Worm (Caenorhabditis elegans) whole organism, mixed stage, embryonic: ENCODE data around the gene cdka-1.

Source experiments
- M03D4.4 ChIP-seq: sonication (generic microtip); optimal IDR thresholded peaks from 2 replicates; lab custom pipeline; 2017; ENCODE audit warnings: mild to moderate bottlenecking, missing genetic modification characterization, missing compliant biosample characterization
- ceh-39 ChIP-seq: fragments of 150-350 bp; optimal IDR thresholded peaks from 2 replicates; lab custom pipeline; 2014; ENCODE audit warnings: missing biosample characterization, missing genetic modification characterization
- ceh-43 ChIP-seq: fragments of 200-800 bp; sonication (Bioruptor generic); optimal IDR thresholded peaks from 2 replicates; lab custom pipeline; 2018; ENCODE audit warnings: mild to moderate bottlenecking, missing genetic modification characterization, moderate library complexity, missing compliant biosample characterization
- ceh-83 ChIP-seq: fragments of 200-800 bp; sonication (Bioruptor generic); optimal IDR thresholded peaks from 2 replicates; lab custom pipeline; 2018; ENCODE audit warnings: mild to moderate bottlenecking, missing genetic modification characterization, missing compliant biosample characterization
- ces-1 ChIP-seq: fragments of 150-350 bp; optimal IDR thresholded peaks from 2 replicates; lab custom pipeline; 2014; ENCODE audit warnings: missing biosample characterization, missing genetic modification reagents, missing genetic modification characterization
- cnd-1 ChIP-seq: fragments of 200-800 bp; sonication (Bioruptor generic); optimal IDR thresholded peaks from 2 replicates; lab custom pipeline; 2018; ENCODE audit warnings: mild to moderate bottlenecking, missing genetic modification characterization, missing compliant biosample characterization
- drap-1 ChIP-seq: fragments of 200-800 bp; sonication (Bioruptor generic); optimal IDR thresholded peaks from 3 replicates; lab custom pipeline; 2018; ENCODE audit warnings: mild to moderate bottlenecking, missing genetic modification characterization, missing compliant biosample characterization
- elt-1 ChIP-seq: sonication (generic microtip); optimal IDR thresholded peaks from 2 replicates; lab custom pipeline; 2017; ENCODE audit warnings: missing genetic modification characterization, mild to moderate bottlenecking, missing compliant biosample characterization, antibody characterized with exemption, moderate library complexity, borderline replicate concordance; ENCODE audit not compliant: insufficient read depth
- flh-1 ChIP-seq: fragments of 200-800 bp; sonication (Bioruptor generic); optimal IDR thresholded peaks from 2 replicates; lab custom pipeline; 2018; ENCODE audit warnings: mild to moderate bottlenecking, missing genetic modification characterization, moderate library complexity, missing compliant biosample characterization
- ham-2 ChIP-seq: fragments of 200-800 bp; sonication (Bioruptor generic); optimal IDR thresholded peaks from 2 replicates; lab custom pipeline; 2018; ENCODE audit warnings: mild to moderate bottlenecking, missing genetic modification characterization, missing compliant biosample characterization
- hlh-1 ChIP-seq: fragments of 150-350 bp; optimal IDR thresholded peaks from 2 replicates; lab custom pipeline; 2014; ENCODE audit warnings: missing biosample characterization, missing genetic modification reagents, missing genetic modification characterization
- lin-13 ChIP-seq: fragments of 150-350 bp; optimal IDR thresholded peaks from 2 replicates; lab custom pipeline; 2014; ENCODE audit warnings: missing biosample characterization, missing genetic modification characterization
- lin-32 ChIP-seq: fragments of 200-800 bp; sonication (Bioruptor generic); optimal IDR thresholded peaks from 2 replicates; lab custom pipeline; 2018; ENCODE audit warnings: mild to moderate bottlenecking, missing genetic modification characterization, missing compliant biosample characterization
- lsy-2 ChIP-seq: fragments of 150-350 bp; optimal IDR thresholded peaks from 2 replicates; lab custom pipeline; 2014; ENCODE audit warnings: missing biosample characterization, missing genetic modification characterization
- mab-5 ChIP-seq: fragments of 150-350 bp; optimal IDR thresholded peaks from 2 replicates; lab custom pipeline; 2014; ENCODE audit warnings: missing biosample characterization, missing genetic modification characterization
- nhr-12 ChIP-seq: fragments of 150-350 bp; optimal IDR thresholded peaks from 2 replicates; lab custom pipeline; 2014; ENCODE audit warnings: missing biosample characterization, missing genetic modification characterization
- nhr-2 ChIP-seq: fragments of 150-350 bp; optimal IDR thresholded peaks from 2 replicates; lab custom pipeline; 2014; ENCODE audit warnings: missing biosample characterization, missing genetic modification characterization
- nhr-237 ChIP-seq: fragments of 150-350 bp; optimal IDR thresholded peaks from 2 replicates; lab custom pipeline; 2014; ENCODE audit warnings: missing biosample characterization, missing genetic modification characterization
- nhr-28 ChIP-seq: fragments of 150-350 bp; optimal IDR thresholded peaks from 2 replicates; lab custom pipeline; 2014; ENCODE audit warnings: missing biosample characterization, missing genetic modification characterization
- nhr-76 ChIP-seq: sonication (generic microtip); optimal IDR thresholded peaks from 2 replicates; lab custom pipeline; 2017; ENCODE audit warnings: missing biosample characterization, missing genetic modification characterization
- pha-4 ChIP-seq: fragments of 150-350 bp; optimal IDR thresholded peaks from 2 replicates; lab custom pipeline; 2018; ENCODE audit warnings: missing biosample characterization, missing genetic modification reagents, missing genetic modification characterization
- sem-2 ChIP-seq: fragments of 200-800 bp; sonication (Bioruptor generic); optimal IDR thresholded peaks from 2 replicates; lab custom pipeline; 2018; ENCODE audit warnings: mild to moderate bottlenecking, missing genetic modification characterization, missing compliant biosample characterization
- snpc-4 ChIP-seq: fragments of 150-350 bp; optimal IDR thresholded peaks from 2 replicates; lab custom pipeline; 2014; ENCODE audit warnings: missing biosample characterization, missing genetic modification characterization
- sptf-1 ChIP-seq: sonication (generic microtip); optimal IDR thresholded peaks from 2 replicates; lab custom pipeline; 2017; ENCODE audit warnings: mild to moderate bottlenecking, missing genetic modification characterization, moderate library complexity, missing compliant biosample characterization
- tbx-8 ChIP-seq: fragments of 200-800 bp; sonication (Bioruptor generic); optimal IDR thresholded peaks from 2 replicates; lab custom pipeline; 2018; ENCODE audit warnings: mild to moderate bottlenecking, missing genetic modification characterization, moderate library complexity, missing compliant biosample characterization
- unc-120 ChIP-seq: sonication (generic microtip); optimal IDR thresholded peaks from 2 replicates; lab custom pipeline; 2017; ENCODE audit warnings: missing genetic modification characterization, missing compliant biosample characterization; ENCODE audit not compliant: poor library complexity, severe bottlenecking
- unc-62 ChIP-seq: fragments of 150-350 bp; optimal IDR thresholded peaks from 2 replicates; lab custom pipeline; 2014; ENCODE audit warnings: missing biosample characterization, missing genetic modification reagents, missing genetic modification characterization
- ztf-11 ChIP-seq: fragments of 150-350 bp; optimal IDR thresholded peaks from 2 replicates; lab custom pipeline; 2014; ENCODE audit warnings: missing biosample characterization, missing genetic modification characterization

The cdka-1 gene

ce11 chrIII:4658384-4658844 lies at the start of gene cdka-1:
Gene cdka-1 (plus strand): TSS chrIII:4658794.
- TF ChIP-seq ces-1 (GFP tag; lab: Kevin White, UChicago) (peak; percentile 16), ham-2 (no peak), tbx-8 (GFP tag; lab: Kevin White, UChicago) (no peak)
- TF ChIP-seq, all 35 proteins: peak for 1

DNA sequence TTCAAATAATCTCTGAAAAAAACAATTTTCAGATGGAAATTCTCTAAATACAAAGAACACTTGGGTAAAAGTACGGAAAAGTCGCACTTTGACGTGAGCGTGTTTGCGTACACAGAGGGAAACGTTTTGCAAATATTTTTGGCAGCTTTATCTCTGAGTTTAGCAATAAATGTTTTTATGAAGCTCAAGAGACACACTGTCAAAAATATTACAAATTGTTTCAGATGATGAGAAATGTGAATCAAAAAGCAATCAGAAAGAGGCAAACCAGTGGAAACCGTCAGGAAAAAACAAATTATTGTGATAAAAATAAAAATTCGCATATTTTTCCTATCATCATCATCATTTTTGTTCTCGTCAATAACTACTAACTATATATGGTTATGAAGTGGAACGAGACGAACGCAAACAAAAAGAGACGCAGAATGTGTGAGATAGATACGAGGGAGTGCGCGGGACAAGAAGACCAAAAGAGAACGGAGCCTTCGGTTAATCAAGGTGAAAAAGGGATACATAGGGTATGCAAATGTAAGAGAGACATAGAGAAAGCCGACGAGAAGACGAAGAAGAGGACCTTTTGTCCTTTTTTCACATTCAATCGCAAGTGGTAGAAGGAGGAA lies 46.1 kb upstream of the cdka-1 start, which contains the start of gene sel-2:
TSS of gene sel-2 (minus strand) at position 51 of the 620 bp plus-strand sequence.
- TF ChIP-seq ces-1 (GFP tag; lab: Kevin White, UChicago), result peak; percentile 69
- TF ChIP-seq nhr-76, result no peak
- TF ChIP-seq cnd-1 (tag; lab: Kevin White, UChicago), result peak; percentile 9
- peak; percentile 57 for TF ChIP-seq pha-4 (tag; lab: Kevin White, UChicago)
- TF ChIP-seq ceh-43 (GFP tag; lab: Kevin White, UChicago), result no peak
- peak; percentile 80 for TF ChIP-seq unc-120 (tag; lab: Kevin White, UChicago)
- TF ChIP-seq nhr-2 (tag; lab: Kevin White, UChicago), result peak; percentile 62
- TF ChIP-seq sptf-1 (tag; lab: Kevin White, UChicago), result peak; percentile 39

DNA sequence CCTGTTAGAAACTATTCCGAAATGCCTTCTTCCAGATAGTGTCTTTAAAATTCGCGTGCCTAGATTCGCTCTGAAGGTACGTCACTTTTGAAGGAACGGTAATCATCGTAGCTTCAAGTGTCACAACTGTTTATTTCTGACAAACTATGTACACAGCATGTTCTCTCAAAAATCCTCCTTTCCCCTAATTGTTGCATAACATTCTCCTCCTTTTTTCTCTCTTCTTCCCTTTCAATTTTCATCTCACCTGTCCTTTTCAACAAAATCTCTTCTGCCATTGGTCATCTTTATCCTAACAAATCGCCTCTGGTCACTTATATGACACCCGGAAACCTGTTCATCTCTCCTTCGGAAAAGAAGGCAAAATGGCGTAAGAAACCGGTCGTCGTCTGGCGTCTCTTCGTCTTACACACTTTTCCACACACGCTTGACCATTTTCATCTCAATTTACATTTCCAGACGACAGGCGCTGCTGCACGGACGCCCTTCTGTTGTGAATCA lies 42.5 kb upstream of the cdka-1 start, which contains the start of gene lips-3:
TSS of gene lips-3 (plus strand) at position 458 of the 501 bp plus-strand sequence.
- TF ChIP-seq unc-62 (GFP tag; lab: Kevin White, UChicago), result peak; percentile 7
- TF ChIP-seq flh-1 (GFP tag; lab: Kevin White, UChicago), result no peak
- TF ChIP-seq ces-1 (GFP tag; lab: Kevin White, UChicago), result no peak
- no peak for TF ChIP-seq ceh-39 (tag; lab: Kevin White, UChicago)
- TF ChIP-seq pha-4 (tag; lab: Kevin White, UChicago), result no peak

- TF ChIP-seq unc-62 (GFP tag; lab: Kevin White, UChicago) (no peak), ces-1 (GFP tag; lab: Kevin White, UChicago) (peak; percentile 62)
Measured at ce11 chrIII:4622375-4623130, 36.0 kb upstream of the cdka-1 start, which contains the start of gene lron-5. Gene lron-5 (plus strand): TSS chrIII:4623029.

DNA sequence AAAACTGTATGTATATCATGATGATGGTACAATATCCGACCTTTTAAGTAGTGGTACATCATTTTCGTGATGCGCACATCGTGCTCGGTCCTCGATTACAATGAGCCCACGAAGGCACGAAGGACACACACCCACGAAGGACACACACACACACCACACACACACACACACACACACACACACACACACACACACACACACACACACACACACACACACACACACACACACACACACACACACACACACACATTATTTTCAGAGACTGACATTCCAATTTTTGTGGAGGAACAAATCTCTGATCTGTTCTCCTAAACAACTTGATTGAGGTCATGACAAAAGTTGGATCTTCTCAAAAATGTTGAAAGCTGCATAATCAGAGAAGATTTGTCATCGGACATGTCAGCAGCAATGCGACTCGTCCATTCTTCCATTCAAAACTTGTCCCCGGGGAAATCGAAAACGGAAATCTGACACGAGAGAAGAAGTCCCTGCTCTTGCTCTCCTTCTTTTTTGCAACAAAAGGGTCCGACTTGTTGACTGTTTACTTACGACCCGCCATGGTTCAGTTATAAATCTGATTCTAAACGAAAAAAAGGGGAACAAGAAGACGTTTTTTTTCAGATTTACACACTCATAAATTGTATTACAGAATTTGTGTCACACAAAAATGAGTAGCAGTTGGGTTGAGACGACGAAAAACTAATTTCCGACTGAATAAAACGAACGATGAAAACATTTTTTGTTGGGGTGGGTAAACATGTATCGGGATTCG lies 32.3 kb upstream of the cdka-1 start:
- no peak for TF ChIP-seq nhr-76
- no peak for TF ChIP-seq nhr-28 (tag; lab: Kevin White, UChicago)
- TF ChIP-seq cnd-1 (tag; lab: Kevin White, UChicago), result peak; percentile 37
- TF ChIP-seq nhr-12 (tag; lab: Kevin White, UChicago), result no peak
- TF ChIP-seq flh-1 (GFP tag; lab: Kevin White, UChicago), result no peak
- peak; percentile 53 for TF ChIP-seq sem-2
- no peak for TF ChIP-seq lsy-2 (tag; lab: Kevin White, UChicago)
- peak; percentile 28 for TF ChIP-seq drap-1 (GFP tag; lab: Kevin White, UChicago)
- peak; percentile 52 for TF ChIP-seq M03D4.4

DNA sequence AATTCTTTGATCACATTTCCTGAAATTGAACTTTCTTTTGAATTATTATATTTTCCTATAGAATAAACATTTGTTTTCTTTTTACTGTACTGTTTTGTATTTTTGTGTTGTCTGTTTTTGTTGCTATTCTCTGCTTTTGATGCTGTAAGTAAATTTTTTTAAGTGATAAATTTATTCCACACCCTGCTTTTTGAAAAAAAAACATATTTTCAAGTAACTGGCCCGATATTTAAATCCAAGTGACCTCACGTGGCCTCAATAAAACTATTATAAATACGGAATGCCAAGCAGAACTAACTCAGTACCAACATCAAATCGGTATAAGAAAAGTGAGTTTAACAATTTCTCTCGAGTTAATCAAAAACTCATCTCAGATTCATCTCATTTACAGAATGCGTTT lies 30.4 kb upstream of the cdka-1 start, which contains the start of gene clec-151:
TSS of gene clec-151 (plus strand) at position 301 of the 400 bp plus-strand sequence.
- no peak for TF ChIP-seq unc-62 (GFP tag; lab: Kevin White, UChicago)
- TF ChIP-seq ceh-83 (GFP tag; lab: Kevin White, UChicago), result no peak
- no peak for TF ChIP-seq nhr-237
- TF ChIP-seq snpc-4, result no peak
- no peak for TF ChIP-seq lin-13 (tag; lab: Kevin White, UChicago)

DNA sequence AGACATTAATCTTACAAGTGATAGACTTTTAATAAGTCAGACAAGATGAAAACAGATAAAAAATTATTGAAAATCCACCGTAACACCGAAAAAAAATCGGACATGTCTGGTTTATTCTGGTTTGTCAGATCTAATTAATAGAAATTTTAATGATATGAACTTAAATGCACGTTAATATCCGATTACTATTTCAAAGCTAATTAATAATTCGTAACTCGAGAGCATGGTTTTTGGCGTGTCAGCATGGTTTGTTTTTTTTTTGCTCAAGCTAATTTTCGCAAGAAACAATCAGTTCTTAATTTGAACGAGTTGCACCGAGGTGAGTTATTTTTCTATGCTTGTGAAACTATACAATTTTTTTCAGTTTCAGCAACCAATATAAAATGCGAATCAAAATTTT lies 23.6 kb upstream of the cdka-1 start, which contains the start of gene clec-153:
TSS of gene clec-153 (plus strand) at position 301 of the 400 bp plus-strand sequence.
- TF ChIP-seq hlh-1, result no peak
- no peak for TF ChIP-seq M03D4.4
- no peak for TF ChIP-seq drap-1 (GFP tag; lab: Kevin White, UChicago)
- no peak for TF ChIP-seq ceh-83 (GFP tag; lab: Kevin White, UChicago)
- no peak for TF ChIP-seq ham-2
- TF ChIP-seq ztf-11 (tag; lab: Kevin White, UChicago), result no peak
- no peak for TF ChIP-seq unc-62 (GFP tag; lab: Kevin White, UChicago)
- TF ChIP-seq mab-5, result no peak
- TF ChIP-seq lsy-2 (tag; lab: Kevin White, UChicago), result no peak
- TF ChIP-seq lin-32 (GFP tag; lab: Kevin White, UChicago), result no peak
- TF ChIP-seq elt-1, result no peak
- TF ChIP-seq unc-120 (tag; lab: Kevin White, UChicago), result no peak
- no peak for TF ChIP-seq snpc-4
- no peak for TF ChIP-seq nhr-76
- TF ChIP-seq ceh-43 (GFP tag; lab: Kevin White, UChicago), result no peak
- TF ChIP-seq tbx-8 (GFP tag; lab: Kevin White, UChicago), result no peak
